Worm (Caenorhabditis elegans): ENCODE measurements around the gene F07C6.3.

F07C6.3 gene

ce11 chrIV:12796811-12797210, 7.8 kb downstream of the F07C6.3 start:
- TF ChIP-seq tab-1 (GFP tag; IDR thresholded peaks at IDR 0.05) (no peak), med-1 (GFP tag; optimal IDR thresholded peaks at IDR 0.05; ENCODE audit: insufficient read depth) (no peak), T22C8.4 (GFP tag; IDR thresholded peaks at IDR 0.05) (no peak), klf-2 (GFP tag; conservative IDR thresholded peaks at IDR 0.05) (no peak), ztf-23 (GFP tag; IDR thresholded peaks at IDR 0.05) (no peak), flt-1 (GFP tag; IDR thresholded peaks at IDR 0.05) (no peak), ztf-29 (GFP tag; IDR thresholded peaks at IDR 0.05) (no peak), ref-1 (GFP tag; conservative IDR thresholded peaks at IDR 0.05) (no peak), cog-1 (tag; optimal IDR thresholded peaks at IDR 0.05) (no peak)

ce11 chrIV:12805595-12805994, 16.6 kb downstream of the F07C6.3 start, which contains the start of gene F07C6.4:
Gene F07C6.4, plus strand, starts transcription at chrIV:12805924.
- TF ChIP-seq klf-2 (GFP tag; conservative IDR thresholded peaks at IDR 0.05) (no peak), ztf-23 (GFP tag; IDR thresholded peaks at IDR 0.05) (no peak), flt-1 (GFP tag; IDR thresholded peaks at IDR 0.05) (no peak), T22C8.4 (GFP tag; IDR thresholded peaks at IDR 0.05) (no peak), ztf-29 (GFP tag; IDR thresholded peaks at IDR 0.05) (no peak), ref-1 (GFP tag; conservative IDR thresholded peaks at IDR 0.05) (no peak), cog-1 (tag; optimal IDR thresholded peaks at IDR 0.05) (no peak), med-1 (GFP tag; optimal IDR thresholded peaks at IDR 0.05; ENCODE audit: insufficient read depth) (no peak), tab-1 (GFP tag; IDR thresholded peaks at IDR 0.05) (no peak)

ce11 chrIV:12811554-12811953, 22.5 kb downstream of the F07C6.3 start:
- TF ChIP-seq tab-1 (GFP tag; IDR thresholded peaks at IDR 0.05) (no peak), flt-1 (GFP tag; IDR thresholded peaks at IDR 0.05) (no peak), med-1 (GFP tag; optimal IDR thresholded peaks at IDR 0.05; ENCODE audit: insufficient read depth) (no peak), ref-1 (GFP tag; conservative IDR thresholded peaks at IDR 0.05) (no peak), T22C8.4 (GFP tag; IDR thresholded peaks at IDR 0.05) (no peak), ztf-23 (GFP tag; IDR thresholded peaks at IDR 0.05) (no peak), ztf-29 (GFP tag; IDR thresholded peaks at IDR 0.05) (no peak), klf-2 (GFP tag; conservative IDR thresholded peaks at IDR 0.05) (no peak), cog-1 (tag; optimal IDR thresholded peaks at IDR 0.05) (no peak)

ce11 chrIV:12813822-12814221, 24.8 kb downstream of the F07C6.3 start:
- no peak for TF ChIP-seq ztf-23 (GFP tag; IDR thresholded peaks at IDR 0.05)
- no peak for TF ChIP-seq tab-1 (GFP tag; IDR thresholded peaks at IDR 0.05)
- TF ChIP-seq cog-1 (tag; optimal IDR thresholded peaks at IDR 0.05), result no peak
- no peak for TF ChIP-seq med-1 (GFP tag; optimal IDR thresholded peaks at IDR 0.05; ENCODE audit: insufficient read depth)
- no peak for TF ChIP-seq T22C8.4 (GFP tag; IDR thresholded peaks at IDR 0.05)
- no peak for TF ChIP-seq ref-1 (GFP tag; conservative IDR thresholded peaks at IDR 0.05)
- no peak for TF ChIP-seq flt-1 (GFP tag; IDR thresholded peaks at IDR 0.05)
- TF ChIP-seq klf-2 (GFP tag; conservative IDR thresholded peaks at IDR 0.05), result no peak
- TF ChIP-seq ztf-29 (GFP tag; IDR thresholded peaks at IDR 0.05), result no peak

ce11 chrIV:12816636-12817035, 27.6 kb downstream of the F07C6.3 start:
- TF ChIP-seq klf-2 (GFP tag; conservative IDR thresholded peaks at IDR 0.05), result no peak
- no peak for TF ChIP-seq tab-1 (GFP tag; IDR thresholded peaks at IDR 0.05)
- no peak for TF ChIP-seq T22C8.4 (GFP tag; IDR thresholded peaks at IDR 0.05)
- no peak for TF ChIP-seq cog-1 (tag; optimal IDR thresholded peaks at IDR 0.05)
- no peak for TF ChIP-seq med-1 (GFP tag; optimal IDR thresholded peaks at IDR 0.05; ENCODE audit: insufficient read depth)

ce11 chrIV:12817539-12817938, 28.5 kb downstream of the F07C6.3 start:
- TF ChIP-seq cog-1 (tag; optimal IDR thresholded peaks at IDR 0.05), result no peak
- TF ChIP-seq flt-1 (GFP tag; IDR thresholded peaks at IDR 0.05), result no peak
- TF ChIP-seq T22C8.4 (GFP tag; IDR thresholded peaks at IDR 0.05), result no peak
- no peak for TF ChIP-seq ref-1 (GFP tag; conservative IDR thresholded peaks at IDR 0.05)
- TF ChIP-seq med-1 (GFP tag; optimal IDR thresholded peaks at IDR 0.05; ENCODE audit: insufficient read depth), result no peak
- TF ChIP-seq ztf-23 (GFP tag; IDR thresholded peaks at IDR 0.05), result no peak
- no peak for TF ChIP-seq tab-1 (GFP tag; IDR thresholded peaks at IDR 0.05)
- no peak for TF ChIP-seq klf-2 (GFP tag; conservative IDR thresholded peaks at IDR 0.05)
- no peak for TF ChIP-seq ztf-29 (GFP tag; IDR thresholded peaks at IDR 0.05)

ce11 chrIV:12825304-12825703, 36.3 kb downstream of the F07C6.3 start, which contains the start of gene M02B1.4:
Gene M02B1.4, minus strand, starts transcription at chrIV:12825312.
- no peak for TF ChIP-seq tab-1 (GFP tag; IDR thresholded peaks at IDR 0.05)

- no peak for TF ChIP-seq klf-2 (GFP tag; conservative IDR thresholded peaks at IDR 0.05)
- TF ChIP-seq tab-1 (GFP tag; IDR thresholded peaks at IDR 0.05), result no peak
- no peak for TF ChIP-seq cog-1 (tag; optimal IDR thresholded peaks at IDR 0.05)
- TF ChIP-seq ref-1 (GFP tag; conservative IDR thresholded peaks at IDR 0.05), result no peak
- no peak for TF ChIP-seq ztf-29 (GFP tag; IDR thresholded peaks at IDR 0.05)
- TF ChIP-seq T22C8.4 (GFP tag; IDR thresholded peaks at IDR 0.05), result no peak
- TF ChIP-seq flt-1 (GFP tag; IDR thresholded peaks at IDR 0.05), result no peak
- TF ChIP-seq ztf-23 (GFP tag; IDR thresholded peaks at IDR 0.05), result no peak
- TF ChIP-seq med-1 (GFP tag; optimal IDR thresholded peaks at IDR 0.05; ENCODE audit: insufficient read depth), result no peak
These were observed 41.9 kb downstream of the F07C6.3 start for ce11 chrIV:12830829-12831392.

- TF ChIP-seq cog-1 (tag; optimal IDR thresholded peaks at IDR 0.05) (no peak), klf-2 (GFP tag; conservative IDR thresholded peaks at IDR 0.05) (no peak)
These were observed 42.8 kb downstream of the F07C6.3 start for ce11 chrIV:12831609-12832500.

All from whole organism, midembryonic.